Worm (Caenorhabditis elegans) whole organism, L4/young adult: ENCODE data around the gene fbxb-25.

Source experiments
- dao-5 ChIP-seq: sonication (generic microtip); optimal IDR thresholded peaks from 2 replicates; lab custom pipeline; 2016; ENCODE audit warnings: missing genotype, missing genetic modification characterization, moderate library complexity, missing compliant biosample characterization
- him-1 ChIP-seq: sonication (generic microtip); optimal IDR thresholded peaks from 2 replicates; lab custom pipeline; 2016; ENCODE audit warnings: missing genotype, missing genetic modification reagents, missing genetic modification characterization, missing compliant biosample characterization

- no peak for TF ChIP-seq dao-5 (tag; lab: Kevin White, UChicago)
- TF ChIP-seq him-1 = no peak
Observed at ce11 chrII:1666025-1666424, 17.8 kb upstream of the fbxb-25 start, which contains the start of gene srlf-29.
